Fruit fly (Drosophila melanogaster): ENCODE data around the gene Fpgs2.

The Fpgs2 gene

dm6 chr2L:3872283-3872682 lies 41.8 kb downstream of the Fpgs2 start, which contains the start of gene CG31957 (continued):
- TF ChIP-seq prd (optimal IDR thresholded peaks at IDR 0.05), result no peak
- 0 out of 3 replicates have a peak, but pooled peaks have one; percentile 23 for TF ChIP-seq prd (GFP tag; IDR thresholded peaks at IDR 0.05)
- no peak for TF ChIP-seq sens-2 (GFP tag; IDR thresholded peaks at IDR 0.05)
- TF ChIP-seq CG9437 (GFP tag; optimal IDR thresholded peaks at IDR 0.05), result no peak
- no peak for TF ChIP-seq Lim3 (GFP tag; IDR thresholded peaks at IDR 0.05)
- no peak for TF ChIP-seq nau (GFP tag; optimal IDR thresholded peaks at IDR 0.05)
- TF ChIP-seq MTF-1 (GFP tag; optimal IDR thresholded peaks at IDR 0.05; ENCODE audit: borderline replicate concordance), result no peak
- TF ChIP-seq nerfin-2 (GFP tag; IDR thresholded peaks at IDR 0.05; ENCODE audit: partially characterized antibody), result peak; percentile 85
- TF ChIP-seq CG4707 (GFP tag; optimal IDR thresholded peaks at IDR 0.05), result no peak
- no peak for TF ChIP-seq CG10147 (GFP tag; optimal IDR thresholded peaks at IDR 0.05)
- peak; percentile 23 for TF ChIP-seq grau (tag; optimal IDR thresholded peaks at IDR 0.05)
- no peak for TF ChIP-seq CG12219 (GFP tag; optimal IDR thresholded peaks at IDR 0.05)
- peak; percentile 46; the same call in 1 of the 2 replicates for TF ChIP-seq CG11247 (GFP tag; IDR thresholded peaks at IDR 0.05)
- TF ChIP-seq disco-r (GFP tag; optimal IDR thresholded peaks at IDR 0.05), result peak; percentile 36
- TF ChIP-seq CG14965 (GFP tag; optimal IDR thresholded peaks at IDR 0.05; ENCODE audit: borderline replicate concordance), result no peak
- TF ChIP-seq nom (GFP tag; optimal IDR thresholded peaks at IDR 0.05), result no peak
- TF ChIP-seq gsb-n (tag; optimal IDR thresholded peaks at IDR 0.05), result no peak
- TF ChIP-seq ems (GFP tag; optimal IDR thresholded peaks at IDR 0.05), result peak; percentile 36
- TF ChIP-seq NC2β (GFP tag; optimal IDR thresholded peaks at IDR 0.05), result peak; percentile 57
- no peak for TF ChIP-seq B-H1 (GFP tag; IDR thresholded peaks at IDR 0.05)
- no peak for TF ChIP-seq ara (GFP tag; IDR thresholded peaks at IDR 0.05)
- peak; percentile 31; the same call in 1 of the 2 replicates for TF ChIP-seq HLH3B (GFP tag; IDR thresholded peaks at IDR 0.05)
- TF ChIP-seq CG32532 (GFP tag; IDR thresholded peaks at IDR 0.05), result peak; percentile 57
- TF ChIP-seq slbo (GFP tag; IDR thresholded peaks at IDR 0.05), result peak; percentile 89
- TF ChIP-seq pnt (GFP tag; optimal IDR thresholded peaks at IDR 0.05), result peak; percentile 29
- no peak for TF ChIP-seq lola (GFP tag; optimal IDR thresholded peaks at IDR 0.05)
- TF ChIP-seq Camta (GFP tag; optimal IDR thresholded peaks at IDR 0.05), result peak; percentile 15
- peak; percentile 44 for TF ChIP-seq CTCF (GFP tag; optimal IDR thresholded peaks at IDR 0.05)
- no peak for TF ChIP-seq Asciz (GFP tag; optimal IDR thresholded peaks at IDR 0.05)
- no peak for TF ChIP-seq sima (GFP tag; optimal IDR thresholded peaks at IDR 0.05)
- TF ChIP-seq C15 (GFP tag; IDR thresholded peaks at IDR 0.05), result no peak
- TF ChIP-seq CG16779 (GFP tag; IDR thresholded peaks at IDR 0.05), result no peak
- peak; percentile 76 for TF ChIP-seq NFAT (GFP tag; IDR thresholded peaks at IDR 0.05)
- 0 out of 2 replicates have a peak, but pooled peaks have one; percentile 7 for TF ChIP-seq CG10321 (GFP tag; IDR thresholded peaks at IDR 0.05)
- 0 out of 2 replicates have a peak, but pooled peaks have one; percentile 13 for TF ChIP-seq sisA (GFP tag; IDR thresholded peaks at IDR 0.05)
- TF ChIP-seq CG18599 (GFP tag; optimal IDR thresholded peaks at IDR 0.05), result no peak
- TF ChIP-seq cad (GFP tag; optimal IDR thresholded peaks at IDR 0.05), result no peak
- TF ChIP-seq Sry-δ (GFP tag; optimal IDR thresholded peaks at IDR 0.05), result peak; percentile 97
- peak; percentile 94 for TF ChIP-seq Dll (GFP tag; IDR thresholded peaks at IDR 0.05; ENCODE audit: partially characterized antibody)
- TF ChIP-seq CG12236 (GFP tag; optimal IDR thresholded peaks at IDR 0.05), result no peak
- TF ChIP-seq CG8765 (GFP tag; IDR thresholded peaks at IDR 0.05), result peak; percentile 12; the same call in 1 of the 2 replicates
- peak; percentile 59 for TF ChIP-seq Ptx1 (GFP tag; IDR thresholded peaks at IDR 0.05)
- peak; percentile 39 for TF ChIP-seq CG8290 (GFP tag; optimal IDR thresholded peaks at IDR 0.05)
- TF ChIP-seq CG8290 (tag; optimal IDR thresholded peaks at IDR 0.05), result no peak
- TF ChIP-seq pfk (GFP tag; optimal IDR thresholded peaks at IDR 0.05), result no peak
- peak; percentile 33; the same call in 1 of the 2 replicates for TF ChIP-seq klu (GFP tag; IDR thresholded peaks at IDR 0.05)
- peak; percentile 21 for TF ChIP-seq zen (tag; optimal IDR thresholded peaks at IDR 0.05)
- peak; percentile 22 for TF ChIP-seq ewg (GFP tag; optimal IDR thresholded peaks at IDR 0.05)
- no peak for TF ChIP-seq CG31224 (GFP tag; IDR thresholded peaks at IDR 0.05)
- 0 out of 2 replicates have a peak, but pooled peaks have one; percentile 35 for TF ChIP-seq CG1024 (GFP tag; IDR thresholded peaks at IDR 0.05)
- peak; percentile 27 for TF ChIP-seq ab (GFP tag; optimal IDR thresholded peaks at IDR 0.05)
- no peak for TF ChIP-seq gce (GFP tag; IDR thresholded peaks at IDR 0.05)

All from whole organism, embryonic.